Worm (Caenorhabditis elegans) whole organism, mixed stage, embryonic: ENCODE results near the gene men-1.

Experiments
- M03D4.4 ChIP-seq: sonication (generic microtip); optimal IDR thresholded peaks from 2 replicates; lab custom pipeline; 2017; ENCODE audit warnings: mild to moderate bottlenecking, missing genetic modification characterization, missing compliant biosample characterization
- ceh-39 ChIP-seq: fragments of 150-350 bp; optimal IDR thresholded peaks from 2 replicates; lab custom pipeline; 2014; ENCODE audit warnings: missing biosample characterization, missing genetic modification characterization
- ceh-43 ChIP-seq: fragments of 200-800 bp; sonication (Bioruptor generic); optimal IDR thresholded peaks from 2 replicates; lab custom pipeline; 2018; ENCODE audit warnings: mild to moderate bottlenecking, missing genetic modification characterization, moderate library complexity, missing compliant biosample characterization
- ceh-83 ChIP-seq: fragments of 200-800 bp; sonication (Bioruptor generic); optimal IDR thresholded peaks from 2 replicates; lab custom pipeline; 2018; ENCODE audit warnings: mild to moderate bottlenecking, missing genetic modification characterization, missing compliant biosample characterization
- ces-1 ChIP-seq: fragments of 150-350 bp; optimal IDR thresholded peaks from 2 replicates; lab custom pipeline; 2014; ENCODE audit warnings: missing biosample characterization, missing genetic modification reagents, missing genetic modification characterization
- cnd-1 ChIP-seq: fragments of 200-800 bp; sonication (Bioruptor generic); optimal IDR thresholded peaks from 2 replicates; lab custom pipeline; 2018; ENCODE audit warnings: mild to moderate bottlenecking, missing genetic modification characterization, missing compliant biosample characterization
- elt-1 ChIP-seq: sonication (generic microtip); optimal IDR thresholded peaks from 2 replicates; lab custom pipeline; 2017; ENCODE audit warnings: missing genetic modification characterization, mild to moderate bottlenecking, missing compliant biosample characterization, antibody characterized with exemption, moderate library complexity, borderline replicate concordance; ENCODE audit not compliant: insufficient read depth
- flh-1 ChIP-seq: fragments of 200-800 bp; sonication (Bioruptor generic); optimal IDR thresholded peaks from 2 replicates; lab custom pipeline; 2018; ENCODE audit warnings: mild to moderate bottlenecking, missing genetic modification characterization, moderate library complexity, missing compliant biosample characterization
- ham-2 ChIP-seq: fragments of 200-800 bp; sonication (Bioruptor generic); optimal IDR thresholded peaks from 2 replicates; lab custom pipeline; 2018; ENCODE audit warnings: mild to moderate bottlenecking, missing genetic modification characterization, missing compliant biosample characterization
- hlh-1 ChIP-seq: fragments of 150-350 bp; optimal IDR thresholded peaks from 2 replicates; lab custom pipeline; 2014; ENCODE audit warnings: missing biosample characterization, missing genetic modification reagents, missing genetic modification characterization
- lin-13 ChIP-seq: fragments of 150-350 bp; optimal IDR thresholded peaks from 2 replicates; lab custom pipeline; 2014; ENCODE audit warnings: missing biosample characterization, missing genetic modification characterization
- lsy-2 ChIP-seq: fragments of 150-350 bp; optimal IDR thresholded peaks from 2 replicates; lab custom pipeline; 2014; ENCODE audit warnings: missing biosample characterization, missing genetic modification characterization
- mab-5 ChIP-seq: fragments of 150-350 bp; optimal IDR thresholded peaks from 2 replicates; lab custom pipeline; 2014; ENCODE audit warnings: missing biosample characterization, missing genetic modification characterization
- mep-1 ChIP-seq: fragments of 150-350 bp; optimal IDR thresholded peaks from 2 replicates; lab custom pipeline; 2017; ENCODE audit warnings: missing biosample characterization, missing genetic modification reagents, missing genetic modification characterization, inconsistent platforms
- mls-2 ChIP-seq: sonication (generic microtip); optimal IDR thresholded peaks from 2 replicates; lab custom pipeline; 2016; ENCODE audit warnings: mild to moderate bottlenecking, missing genetic modification characterization, moderate library complexity, missing compliant biosample characterization
- nhr-12 ChIP-seq: fragments of 150-350 bp; optimal IDR thresholded peaks from 2 replicates; lab custom pipeline; 2014; ENCODE audit warnings: missing biosample characterization, missing genetic modification characterization
- nhr-2 ChIP-seq: fragments of 150-350 bp; optimal IDR thresholded peaks from 2 replicates; lab custom pipeline; 2014; ENCODE audit warnings: missing biosample characterization, missing genetic modification characterization
- nhr-237 ChIP-seq: fragments of 150-350 bp; optimal IDR thresholded peaks from 2 replicates; lab custom pipeline; 2014; ENCODE audit warnings: missing biosample characterization, missing genetic modification characterization
- nhr-28 ChIP-seq: fragments of 150-350 bp; optimal IDR thresholded peaks from 2 replicates; lab custom pipeline; 2014; ENCODE audit warnings: missing biosample characterization, missing genetic modification characterization
- nhr-76 ChIP-seq: sonication (generic microtip); optimal IDR thresholded peaks from 2 replicates; lab custom pipeline; 2017; ENCODE audit warnings: missing biosample characterization, missing genetic modification characterization
- pha-4 ChIP-seq: fragments of 150-350 bp; optimal IDR thresholded peaks from 2 replicates; lab custom pipeline; 2018; ENCODE audit warnings: missing biosample characterization, missing genetic modification reagents, missing genetic modification characterization
- sem-2 ChIP-seq: fragments of 200-800 bp; sonication (Bioruptor generic); optimal IDR thresholded peaks from 2 replicates; lab custom pipeline; 2018; ENCODE audit warnings: mild to moderate bottlenecking, missing genetic modification characterization, missing compliant biosample characterization
- snpc-4 ChIP-seq: fragments of 150-350 bp; optimal IDR thresholded peaks from 2 replicates; lab custom pipeline; 2014; ENCODE audit warnings: missing biosample characterization, missing genetic modification characterization
- sptf-1 ChIP-seq: sonication (generic microtip); optimal IDR thresholded peaks from 2 replicates; lab custom pipeline; 2017; ENCODE audit warnings: mild to moderate bottlenecking, missing genetic modification characterization, moderate library complexity, missing compliant biosample characterization
- tbx-8 ChIP-seq: fragments of 200-800 bp; sonication (Bioruptor generic); optimal IDR thresholded peaks from 2 replicates; lab custom pipeline; 2018; ENCODE audit warnings: mild to moderate bottlenecking, missing genetic modification characterization, moderate library complexity, missing compliant biosample characterization
- unc-120 ChIP-seq: sonication (generic microtip); optimal IDR thresholded peaks from 2 replicates; lab custom pipeline; 2017; ENCODE audit warnings: missing genetic modification characterization, missing compliant biosample characterization; ENCODE audit not compliant: poor library complexity, severe bottlenecking
- unc-39 ChIP-seq: fragments of 150-350 bp; optimal IDR thresholded peaks from 2 replicates; lab custom pipeline; 2014; ENCODE audit warnings: missing biosample characterization, missing genetic modification characterization
- unc-62 ChIP-seq: fragments of 150-350 bp; optimal IDR thresholded peaks from 2 replicates; lab custom pipeline; 2014; ENCODE audit warnings: missing biosample characterization, missing genetic modification reagents, missing genetic modification characterization
- zip-8 ChIP-seq: fragments of 150-350 bp; optimal IDR thresholded peaks from 2 replicates; lab custom pipeline; 2014; ENCODE audit warnings: missing biosample characterization, missing genetic modification characterization
- ztf-11 ChIP-seq: fragments of 150-350 bp; optimal IDR thresholded peaks from 2 replicates; lab custom pipeline; 2014; ENCODE audit warnings: missing biosample characterization, missing genetic modification characterization

Gene men-1

DNA sequence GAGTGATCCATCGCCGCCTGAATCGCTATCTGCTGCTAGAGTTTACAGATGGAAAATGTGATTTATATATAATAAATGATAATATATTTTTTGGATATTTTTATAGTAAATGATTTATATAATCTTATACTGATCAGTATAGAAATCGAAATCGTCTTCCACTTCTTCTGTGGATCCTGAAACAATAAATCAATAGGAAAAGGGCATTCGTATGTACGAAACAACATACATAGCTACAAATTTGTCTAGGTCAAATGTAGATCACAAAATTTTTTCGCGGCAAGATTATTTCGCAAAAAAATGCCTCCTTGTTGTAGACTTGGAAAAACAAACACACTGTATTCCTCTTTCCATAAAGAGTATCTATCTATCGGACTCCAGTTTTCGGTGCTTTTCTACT is 19.8 kb downstream of the men-1 start, which contains the start of gene Y48B6A.10:
Gene Y48B6A.10, plus strand, starts transcription at position 301 of the 400 bp plus-strand sequence.
- no peak for TF ChIP-seq nhr-12
- no peak for TF ChIP-seq ham-2 (GFP tag; lab: Kevin White, UChicago)
- TF ChIP-seq lsy-2 (tag; lab: Kevin White, UChicago), result no peak

- TF ChIP-seq nhr-12, result no peak
- no peak for TF ChIP-seq mep-1 (tag; lab: Kevin White, UChicago)
- TF ChIP-seq cnd-1 (tag; lab: Kevin White, UChicago), result no peak
- TF ChIP-seq ces-1, result peak; percentile 11
- no peak for TF ChIP-seq zip-8 (tag; lab: Kevin White, UChicago)
Measured at ce11 chrII:14211118-14211517, 22.8 kb downstream of the men-1 start, which contains the start of gene hot-7. Gene hot-7, plus strand, starts transcription at chrII:14211418.

DNA sequence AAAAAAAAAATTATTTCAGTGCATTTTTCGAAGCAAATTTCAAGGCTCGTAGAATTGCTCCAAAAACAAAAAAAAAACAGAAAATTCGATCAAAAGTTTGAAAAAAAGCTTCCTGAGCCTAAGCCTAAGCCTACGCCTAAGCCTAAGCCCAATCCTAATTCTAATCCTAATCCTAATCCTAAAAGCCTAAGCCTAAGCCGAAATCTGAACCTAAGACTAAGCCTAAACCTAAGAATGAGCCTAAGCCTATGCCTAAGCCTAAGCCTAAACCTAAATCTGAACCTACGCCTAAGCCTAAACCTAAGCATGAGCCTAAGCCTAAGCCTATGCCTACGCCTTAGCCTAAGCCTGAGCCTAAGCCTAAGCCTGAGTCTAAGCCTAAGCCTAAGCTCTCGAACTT is 27.7 kb downstream of the men-1 start:
- TF ChIP-seq hlh-1 (tag; lab: Kevin White, UChicago) (no peak), unc-120 (tag; lab: Kevin White, UChicago) (no peak), lsy-2 (tag; lab: Kevin White, UChicago) (no peak), lin-13 (tag; lab: Kevin White, UChicago) (no peak), nhr-2 (tag; lab: Kevin White, UChicago) (no peak), nhr-12 (no peak), nhr-28 (tag; lab: Kevin White, UChicago) (no peak), ceh-43 (GFP tag; lab: Kevin White, UChicago) (no peak), M03D4.4 (tag; lab: Kevin White, UChicago) (no peak), flh-1 (GFP tag; lab: Kevin White, UChicago) (no peak), ceh-83 (GFP tag; lab: Kevin White, UChicago) (no peak), unc-39 (no peak), nhr-237 (tag; lab: Kevin White, UChicago) (no peak)
- TF ChIP-seq, all 35 proteins: peak for 0

DNA sequence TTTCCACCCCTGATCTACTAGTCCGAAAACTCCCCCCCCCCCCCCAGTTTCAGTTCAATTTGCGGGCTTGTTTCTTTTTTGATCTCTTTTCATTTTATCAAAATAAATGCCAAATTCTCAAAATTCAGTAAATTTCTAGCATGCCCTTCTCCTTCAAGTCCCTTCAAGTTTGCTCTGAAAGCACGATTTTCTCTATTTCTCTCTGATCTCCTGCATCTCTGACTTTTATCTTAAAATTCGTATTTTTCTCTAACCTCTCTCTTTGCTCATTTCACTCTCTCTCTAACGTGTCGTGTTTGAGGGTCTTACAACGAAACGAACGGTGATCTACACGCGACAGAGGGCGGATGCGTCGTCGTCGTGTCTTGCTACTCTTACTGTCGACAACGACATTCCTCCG is 28.6 kb downstream of the men-1 start, which contains the start of gene ace-3:
Gene ace-3, plus strand, starts transcription at position 301 of the 400 bp plus-strand sequence.
- TF ChIP-seq sem-2 (GFP tag; lab: Kevin White, UChicago) (no peak), mab-5 (no peak), elt-1 (tag; lab: Kevin White, UChicago) (no peak), mls-2 (no peak), unc-62 (GFP tag; lab: Kevin White, UChicago) (no peak), ztf-11 (tag; lab: Kevin White, UChicago) (no peak), pha-4 (tag; lab: Kevin White, UChicago) (no peak), ces-1 (no peak), unc-120 (tag; lab: Kevin White, UChicago) (no peak), lin-13 (tag; lab: Kevin White, UChicago) (no peak), ceh-39 (no peak), nhr-12 (no peak)

DNA sequence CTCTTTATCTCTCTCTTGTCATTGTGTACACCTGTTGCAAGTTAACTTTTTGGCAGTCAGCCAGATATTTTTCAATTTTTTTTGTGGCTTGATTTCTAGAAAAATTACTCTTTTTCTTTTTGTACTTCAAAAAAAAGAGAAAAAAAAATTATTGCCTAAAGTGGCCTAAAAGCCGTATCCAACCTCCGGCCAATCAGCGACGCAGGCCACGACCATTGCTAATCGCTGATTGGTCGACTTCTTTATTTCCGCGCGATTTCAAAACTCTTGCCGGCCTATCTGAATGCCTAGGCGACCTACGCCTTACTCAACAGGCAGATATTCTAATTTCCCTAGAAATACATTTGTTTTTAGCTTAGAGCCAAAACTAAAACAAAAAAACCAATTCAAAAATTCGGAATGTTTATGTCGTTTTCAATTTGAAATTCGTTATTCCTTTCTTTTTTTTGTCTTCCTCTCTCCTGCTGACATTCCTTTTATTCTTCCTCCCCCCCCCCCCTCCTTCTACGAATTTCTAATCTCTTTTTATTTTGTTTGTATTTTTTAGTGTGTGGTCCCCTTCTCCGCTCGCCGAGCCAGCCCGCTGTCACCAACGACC is 36.3 kb downstream of the men-1 start, which contains the start of gene ace-4:
Gene ace-4, plus strand, starts transcription at position 548 of the 598 bp plus-strand sequence.
- TF ChIP-seq ceh-83 (GFP tag; lab: Kevin White, UChicago), result no peak
- TF ChIP-seq nhr-2 (tag; lab: Kevin White, UChicago), result no peak
- TF ChIP-seq ceh-43 (GFP tag; lab: Kevin White, UChicago), result no peak
- TF ChIP-seq mls-2, result no peak
- TF ChIP-seq sptf-1, result no peak

ce11 chrII:14195931-14196330 is 38.0 kb downstream of the men-1 start:
- no peak for TF ChIP-seq nhr-28 (tag; lab: Kevin White, UChicago)
- no peak for TF ChIP-seq snpc-4 (tag; lab: Kevin White, UChicago)
- TF ChIP-seq tbx-8 (GFP tag; lab: Kevin White, UChicago), result no peak
- TF ChIP-seq ceh-43 (GFP tag; lab: Kevin White, UChicago), result no peak
- no peak for TF ChIP-seq hlh-1 (tag; lab: Kevin White, UChicago)
- no peak for TF ChIP-seq mls-2
- no peak for TF ChIP-seq unc-120 (tag; lab: Kevin White, UChicago)
- no peak for TF ChIP-seq nhr-2 (tag; lab: Kevin White, UChicago)
- no peak for TF ChIP-seq cnd-1 (tag; lab: Kevin White, UChicago)
- TF ChIP-seq sem-2 (GFP tag; lab: Kevin White, UChicago), result no peak
- TF ChIP-seq zip-8 (tag; lab: Kevin White, UChicago), result no peak
- TF ChIP-seq ceh-83 (GFP tag; lab: Kevin White, UChicago), result no peak
- TF ChIP-seq unc-62 (GFP tag; lab: Kevin White, UChicago), result no peak
- no peak for TF ChIP-seq flh-1 (GFP tag; lab: Kevin White, UChicago)
- no peak for TF ChIP-seq nhr-76 (tag; lab: Kevin White, UChicago)
- no peak for TF ChIP-seq unc-39
- TF ChIP-seq ceh-39, result no peak
